Worm (Caenorhabditis elegans) whole organism, L3 larva: ENCODE measurements around the gene sma-6.

Source experiments
- R02D3.7 ChIP-seq: fragments of 150-350 bp; optimal IDR thresholded peaks from 2 replicates; lab custom pipeline; 2014; ENCODE audit warnings: missing biosample characterization, missing genetic modification characterization
- ZK546.5 ChIP-seq: sonication (generic microtip); optimal IDR thresholded peaks from 2 replicates; lab custom pipeline; 2017; ENCODE audit warnings: missing biosample characterization, missing genetic modification characterization
- ama-1 ChIP-seq: fragments of 150-350 bp; optimal IDR thresholded peaks from 2 replicates; lab custom pipeline; 2018
- ceh-16 ChIP-seq: sonication (generic microtip); optimal IDR thresholded peaks from 2 replicates; lab custom pipeline; 2017; ENCODE audit warnings: missing biosample characterization, missing genetic modification characterization
- ceh-28 ChIP-seq: fragments of 150-350 bp; optimal IDR thresholded peaks from 2 replicates; lab custom pipeline; 2014; ENCODE audit warnings: missing biosample characterization, missing genetic modification reagents, missing genetic modification characterization
- ceh-82 ChIP-seq: fragments of 150-350 bp; optimal IDR thresholded peaks from 2 replicates; lab custom pipeline; 2014; ENCODE audit warnings: missing biosample characterization, missing genetic modification characterization
- ceh-9 ChIP-seq: sonication (generic microtip); optimal IDR thresholded peaks from 2 replicates; lab custom pipeline; 2018; ENCODE audit warnings: missing biosample characterization, missing genetic modification characterization
- daf-12 ChIP-seq: fragments of 150-350 bp; optimal IDR thresholded peaks from 2 replicates; lab custom pipeline; 2014; ENCODE audit warnings: missing biosample characterization, missing genetic modification reagents, missing genetic modification characterization
- egl-27 ChIP-seq: sonication (generic microtip); optimal IDR thresholded peaks from 4 replicates; lab custom pipeline; 2017; ENCODE audit warnings: missing biosample characterization, missing genetic modification reagents, missing genetic modification characterization
- egl-5 ChIP-seq: fragments of 150-350 bp; optimal IDR thresholded peaks from 2 replicates; lab custom pipeline; 2017; ENCODE audit warnings: missing biosample characterization, missing genetic modification reagents, missing genetic modification characterization, inconsistent platforms
- elt-1 ChIP-seq: fragments of 150-350 bp; optimal IDR thresholded peaks from 2 replicates; lab custom pipeline; 2014; ENCODE audit warnings: missing biosample characterization, missing genetic modification characterization
- elt-2 ChIP-seq: sonication (generic microtip); optimal IDR thresholded peaks from 2 replicates; lab custom pipeline; 2016; ENCODE audit warnings: missing genetic modification reagents, mild to moderate bottlenecking, missing genetic modification characterization, missing compliant biosample characterization
- elt-3 ChIP-seq, 3 experiments: fragments of 150-350 bp in 1 of 3; sonication (generic microtip) in 2 of 3; optimal IDR thresholded peaks; 2 replicates in 2 of 3; 4 replicates in 1 of 3; lab custom pipeline; 2014 to 2017; ENCODE audit warnings: missing biosample characterization in 3 of 3, missing genetic modification characterization in 3 of 3
- eor-1 ChIP-seq, 2 experiments: fragments of 150-350 bp; optimal IDR thresholded peaks; 2 replicates each; lab custom pipeline; 2014 to 2018; ENCODE audit warnings: missing biosample characterization in 2 of 2, missing genetic modification characterization in 2 of 2
- fkh-2 ChIP-seq: fragments of 150-350 bp; optimal IDR thresholded peaks from 2 replicates; lab custom pipeline; 2014; ENCODE audit warnings: missing biosample characterization, missing genetic modification reagents, missing genetic modification characterization
- hmg-11 ChIP-seq: sonication (generic microtip); optimal IDR thresholded peaks from 2 replicates; lab custom pipeline; 2016; ENCODE audit warnings: missing genetic modification characterization, missing compliant biosample characterization
- jun-1 ChIP-seq: fragments of 150-350 bp; optimal IDR thresholded peaks from 2 replicates; lab custom pipeline; 2014; ENCODE audit warnings: missing biosample characterization, missing genetic modification reagents, missing genetic modification characterization
- lin-39 ChIP-seq: fragments of 150-350 bp; optimal IDR thresholded peaks from 2 replicates; lab custom pipeline; 2018; ENCODE audit warnings: missing biosample characterization, missing genetic modification reagents, missing genetic modification characterization
- lsy-12 ChIP-seq: sonication (generic microtip); optimal IDR thresholded peaks from 2 replicates; lab custom pipeline; 2016; ENCODE audit warnings: mild to moderate bottlenecking, missing genetic modification characterization, missing compliant biosample characterization
- nhr-11 ChIP-seq: fragments of 150-350 bp; optimal IDR thresholded peaks from 2 replicates; lab custom pipeline; 2014; ENCODE audit warnings: missing biosample characterization, missing genetic modification characterization
- nhr-12 ChIP-seq: fragments of 150-350 bp; optimal IDR thresholded peaks from 2 replicates; lab custom pipeline; 2014; ENCODE audit warnings: missing biosample characterization, missing genetic modification characterization
- nhr-23 ChIP-seq: fragments of 150-350 bp; optimal IDR thresholded peaks from 2 replicates; lab custom pipeline; 2014; ENCODE audit warnings: missing biosample characterization, missing genetic modification reagents, missing genetic modification characterization
- nhr-237 ChIP-seq: fragments of 150-350 bp; optimal IDR thresholded peaks from 2 replicates; lab custom pipeline; 2014; ENCODE audit warnings: missing biosample characterization, missing genetic modification characterization
- nhr-25 ChIP-seq: sonication (generic microtip); optimal IDR thresholded peaks from 2 replicates; lab custom pipeline; 2017; ENCODE audit warnings: missing biosample characterization, missing genetic modification characterization
- nhr-43 ChIP-seq: sonication (generic microtip); optimal IDR thresholded peaks from 2 replicates; lab custom pipeline; 2016; ENCODE audit warnings: mild to moderate bottlenecking, missing genetic modification characterization, missing compliant biosample characterization; ENCODE audit not compliant: poor library complexity, severe bottlenecking
- nhr-67 ChIP-seq: fragments of 150-350 bp; optimal IDR thresholded peaks from 2 replicates; lab custom pipeline; 2014; ENCODE audit warnings: missing biosample characterization, missing genetic modification characterization
- pha-4 ChIP-seq: fragments of 150-350 bp; optimal IDR thresholded peaks from 2 replicates; lab custom pipeline; 2014; ENCODE audit warnings: missing biosample characterization, missing genetic modification reagents, missing genetic modification characterization
- pqm-1 ChIP-seq: fragments of 150-350 bp; optimal IDR thresholded peaks from 2 replicates; lab custom pipeline; 2017; ENCODE audit warnings: missing biosample characterization, missing genetic modification characterization, inconsistent platforms
- skn-1 ChIP-seq: fragments of 150-350 bp; optimal IDR thresholded peaks from 2 replicates; lab custom pipeline; 2014; ENCODE audit warnings: missing biosample characterization, missing genetic modification characterization
- snpc-4 ChIP-seq: fragments of 150-350 bp; optimal IDR thresholded peaks from 2 replicates; lab custom pipeline; 2014; ENCODE audit warnings: missing biosample characterization, missing genetic modification characterization
- unc-62 ChIP-seq: fragments of 150-350 bp; sonication (generic microtip); optimal IDR thresholded peaks from 4 replicates; lab custom pipeline; 2014; ENCODE audit warnings: missing biosample characterization, missing genetic modification reagents, missing genetic modification characterization
- zag-1 ChIP-seq: fragments of 150-350 bp; optimal IDR thresholded peaks from 2 replicates; lab custom pipeline; 2014; ENCODE audit warnings: missing biosample characterization, missing genetic modification characterization

The sma-6 gene

ce11 chrII:6370110-6370509, 45.8 kb downstream of the sma-6 start (continued):
- TF ChIP-seq egl-27 (peak; percentile 14), ceh-16 (tag; lab: Kevin White, UChicago) (no peak), ceh-9 (tag; lab: Kevin White, UChicago) (no peak), nhr-23 (tag; lab: Kevin White, UChicago) (peak; percentile 82), elt-1 (tag; lab: Kevin White, UChicago) (no peak), eor-1 (tag; optimal IDR thresholded peaks at IDR 0.05; lab: Kevin White, UChicago) (no peak)

- TF ChIP-seq nhr-25 (tag; lab: Kevin White, UChicago) (peak; percentile 12), pqm-1 (tag; lab: Kevin White, UChicago) (no peak), skn-1 (tag; lab: Kevin White, UChicago) (no peak), elt-3 (tag; optimal IDR thresholded peaks at IDR 0.05; lab: Kevin White, UChicago) (no peak), lin-39 (no peak), nhr-11 (no peak)
Measured at ce11 chrII:6371003-6371402, 46.7 kb downstream of the sma-6 start, which contains the start of gene lin-23. Gene lin-23, plus strand, starts transcription at chrII:6371303.

- TF ChIP-seq egl-5 (no peak), nhr-11 (no peak), nhr-25 (tag; lab: Kevin White, UChicago) (no peak), zag-1 (no peak), ama-1 (no peak), daf-12 (no peak), elt-1 (tag; lab: Kevin White, UChicago) (no peak), nhr-12 (tag; lab: Kevin White, UChicago) (no peak), fkh-2 (tag; lab: Kevin White, UChicago) (no peak)
Measured at ce11 chrII:6373361-6373760, 49.1 kb downstream of the sma-6 start.

ce11 chrII:6374646-6375045, 50.4 kb downstream of the sma-6 start:
- TF ChIP-seq unc-62 (GFP tag; lab: Kevin White, UChicago): no peak
- no peak for TF ChIP-seq skn-1 (tag; lab: Kevin White, UChicago)
- TF ChIP-seq elt-1 (tag; lab: Kevin White, UChicago): no peak
- TF ChIP-seq pha-4: peak; percentile 29
- TF ChIP-seq nhr-237 (tag; lab: Kevin White, UChicago): no peak
- TF ChIP-seq nhr-43: no peak
- no peak for TF ChIP-seq nhr-67 (tag; lab: Kevin White, UChicago)
- TF ChIP-seq ZK546.5: no peak
- TF ChIP-seq ceh-28 (tag; lab: Kevin White, UChicago): peak; percentile 19
- TF ChIP-seq pqm-1 (tag; lab: Kevin White, UChicago): peak; percentile 35
- TF ChIP-seq ama-1: no peak
- no peak for TF ChIP-seq eor-1 (tag; optimal IDR thresholded peaks at IDR 0.05; lab: Kevin White, UChicago)
- peak; percentile 71 for TF ChIP-seq elt-2 (tag; lab: Kevin White, UChicago)
- peak; percentile 1 for TF ChIP-seq jun-1 (tag; lab: Kevin White, UChicago)

- no peak for TF ChIP-seq snpc-4 (tag; lab: Kevin White, UChicago)
- no peak for TF ChIP-seq eor-1 (tag; optimal IDR thresholded peaks at IDR 0.05; lab: Kevin White, UChicago)
- no peak for TF ChIP-seq egl-27
- no peak for TF ChIP-seq R02D3.7
- TF ChIP-seq unc-62 (GFP tag; lab: Kevin White, UChicago): no peak
- TF ChIP-seq nhr-23 (tag; lab: Kevin White, UChicago): no peak
- no peak for TF ChIP-seq ZK546.5
- TF ChIP-seq daf-12: no peak
- TF ChIP-seq hmg-11 (tag; lab: Kevin White, UChicago): no peak
- TF ChIP-seq ama-1: no peak
- TF ChIP-seq ceh-16 (tag; lab: Kevin White, UChicago): no peak
- TF ChIP-seq lsy-12 (tag; lab: Kevin White, UChicago): no peak
- TF ChIP-seq nhr-11: no peak
- no peak for TF ChIP-seq fkh-2 (tag; lab: Kevin White, UChicago)
- TF ChIP-seq ceh-82: no peak
- TF ChIP-seq pqm-1 (tag; lab: Kevin White, UChicago): no peak
Measured at ce11 chrII:6376693-6377092, 52.4 kb downstream of the sma-6 start.
